Fruit fly (Drosophila melanogaster): Measurements from ENCODE around the gene Fum2.

The Fum2 gene

dm6 chrX:6654198-6654831, 27.3 kb upstream of the Fum2 start, which contains the start of the genes CG3226 and Cdc7 (continued):
- no peak for TF ChIP-seq jim (GFP tag; optimal IDR thresholded peaks at IDR 0.05)
- TF ChIP-seq dsf (GFP tag; optimal IDR thresholded peaks at IDR 0.05; ENCODE audit: borderline replicate concordance) = no peak

dm6 chrX:6656023-6656594, 25.5 kb upstream of the Fum2 start:
- TF ChIP-seq psq (GFP tag; optimal IDR thresholded peaks at IDR 0.05) (peak; percentile 76), CG9705 (GFP tag; optimal IDR thresholded peaks at IDR 0.05) (peak; percentile 61), HLH106 (tag; optimal IDR thresholded peaks at IDR 0.05) (peak; percentile 86), h (GFP tag; optimal IDR thresholded peaks at IDR 0.05) (peak; percentile 89), dmrt93B (GFP tag; optimal IDR thresholded peaks at IDR 0.05) (peak; percentile 85), ey (GFP tag; optimal IDR thresholded peaks at IDR 0.05) (peak; percentile 86), woc (GFP tag; optimal IDR thresholded peaks at IDR 0.05) (peak; percentile 80), Sp1 (GFP tag; optimal IDR thresholded peaks at IDR 0.05) (peak; percentile 88), Hnf4 (GFP tag; optimal IDR thresholded peaks at IDR 0.05) (peak; percentile 83), dsf (GFP tag; optimal IDR thresholded peaks at IDR 0.05; ENCODE audit: borderline replicate concordance) (no peak), jim (GFP tag; optimal IDR thresholded peaks at IDR 0.05) (no peak), foxo (GFP tag; optimal IDR thresholded peaks at IDR 0.05) (peak; percentile 2 to 90), brk (GFP tag; optimal IDR thresholded peaks at IDR 0.05) (peak; percentile 33), Dif (GFP tag; optimal IDR thresholded peaks at IDR 0.05; ENCODE audit: partially characterized antibody) (no peak), GATAd (GFP tag; optimal IDR thresholded peaks at IDR 0.05) (no peak), Myc (optimal IDR thresholded peaks at IDR 0.05) (no peak), Abd-B (GFP tag; optimal IDR thresholded peaks at IDR 0.05) (no peak), Jra (GFP tag; optimal IDR thresholded peaks at IDR 0.05) (peak; percentile 57), Rel (GFP tag; optimal IDR thresholded peaks at IDR 0.05) (no peak), Rel (tag; optimal IDR thresholded peaks at IDR 0.05) (peak; percentile 24), Mio (GFP tag; optimal IDR thresholded peaks at IDR 0.05) (peak; percentile 13), fru (GFP tag; optimal IDR thresholded peaks at IDR 0.05) (peak; percentile 94), sage (GFP tag; optimal IDR thresholded peaks at IDR 0.05) (peak; percentile 50), sv (GFP tag; optimal IDR thresholded peaks at IDR 0.05) (peak; percentile 69), Hr83 (GFP tag; optimal IDR thresholded peaks at IDR 0.05; ENCODE audit: poor library complexity, severe bottlenecking) (no peak), br (GFP tag; optimal IDR thresholded peaks at IDR 0.05) (peak; percentile 86), CG32264 (GFP tag; optimal IDR thresholded peaks at IDR 0.05) (peak; percentile 73), OdsH (GFP tag; optimal IDR thresholded peaks at IDR 0.05) (peak; percentile 80), rgr (GFP tag; optimal IDR thresholded peaks at IDR 0.05) (peak; percentile 86)

- TF ChIP-seq woc (GFP tag; optimal IDR thresholded peaks at IDR 0.05) (peak; percentile 57), br (GFP tag; optimal IDR thresholded peaks at IDR 0.05) (no peak), Sp1 (GFP tag; optimal IDR thresholded peaks at IDR 0.05) (peak; percentile 69), OdsH (GFP tag; optimal IDR thresholded peaks at IDR 0.05) (peak; percentile 36), Hnf4 (GFP tag; optimal IDR thresholded peaks at IDR 0.05) (peak; percentile 2), Rel (GFP tag; optimal IDR thresholded peaks at IDR 0.05) (no peak), Rel (tag; optimal IDR thresholded peaks at IDR 0.05) (peak; percentile 28), Myc (optimal IDR thresholded peaks at IDR 0.05) (peak; percentile 96), Dfd (GFP tag; optimal IDR thresholded peaks at IDR 0.05) (no peak), psq (GFP tag; optimal IDR thresholded peaks at IDR 0.05) (peak; percentile 17), Dif (GFP tag; optimal IDR thresholded peaks at IDR 0.05; ENCODE audit: partially characterized antibody) (peak; percentile 18), rgr (GFP tag; optimal IDR thresholded peaks at IDR 0.05) (peak; percentile 40), foxo (GFP tag; optimal IDR thresholded peaks at IDR 0.05) (peak in 1 of 2 experiments; percentile 44), dmrt93B (GFP tag; optimal IDR thresholded peaks at IDR 0.05) (no peak), sage (GFP tag; optimal IDR thresholded peaks at IDR 0.05) (no peak), HLH106 (tag; optimal IDR thresholded peaks at IDR 0.05) (peak; percentile 64), CG9705 (GFP tag; optimal IDR thresholded peaks at IDR 0.05) (peak; percentile 33), h (GFP tag; optimal IDR thresholded peaks at IDR 0.05) (peak; percentile 55), fru (GFP tag; optimal IDR thresholded peaks at IDR 0.05) (peak; percentile 52), brk (GFP tag; optimal IDR thresholded peaks at IDR 0.05) (peak; percentile 52), Jra (GFP tag; optimal IDR thresholded peaks at IDR 0.05) (no peak)
Observed at dm6 chrX:6656626-6657558, 24.7 kb upstream of the Fum2 start.
